Fruit fly (Drosophila melanogaster): ENCODE data around the gene CG17075.

Gene CG17075

dm6 chr2L:247432-247831 is 19.9 kb downstream of the CG17075 start (continued):
- TF ChIP-seq CG30403 (GFP tag; optimal IDR thresholded peaks at IDR 0.05) = no peak
- TF ChIP-seq CG11093 (GFP tag; IDR thresholded peaks at IDR 0.05) = no peak
- TF ChIP-seq yki (optimal IDR thresholded peaks at IDR 0.05) = no peak
- TF ChIP-seq CG5245 (GFP tag; optimal IDR thresholded peaks at IDR 0.05) = no peak
- TF ChIP-seq CG3847 (GFP tag; IDR thresholded peaks at IDR 0.05) = no peak
- no peak for TF ChIP-seq bab2 (GFP tag; optimal IDR thresholded peaks at IDR 0.05)

dm6 chr2L:246656-247340 is 20.5 kb downstream of the CG17075 start:
- TF ChIP-seq slp2 (GFP tag; optimal IDR thresholded peaks at IDR 0.05) (no peak), CG34422 (GFP tag; IDR thresholded peaks at IDR 0.05) (peak; percentile 92; the same call in 2 of the 3 replicates), CHES-1-like (GFP tag; optimal IDR thresholded peaks at IDR 0.05) (peak; percentile 54), Atf6 (GFP tag; IDR thresholded peaks at IDR 0.05) (no peak), CG3726 (GFP tag; IDR thresholded peaks at IDR 0.05) (no peak), ro (GFP tag; IDR thresholded peaks at IDR 0.05) (no peak), cwo (GFP tag; optimal IDR thresholded peaks at IDR 0.05) (peak; percentile 100), cad (GFP tag; optimal IDR thresholded peaks at IDR 0.05) (peak; percentile 69), CG13894 (tag; optimal IDR thresholded peaks at IDR 0.05) (peak; percentile 23), chn (GFP tag; optimal IDR thresholded peaks at IDR 0.05) (peak; percentile 5), yki (optimal IDR thresholded peaks at IDR 0.05) (peak; percentile 77), Dll (GFP tag; IDR thresholded peaks at IDR 0.05; ENCODE audit: partially characterized antibody) (peak; percentile 46; the same call in 1 of the 4 replicates), CG12769 (tag; optimal IDR thresholded peaks at IDR 0.05) (peak; percentile 52), pros (GFP tag; optimal IDR thresholded peaks at IDR 0.05) (peak; percentile 54), CG2199 (GFP tag; IDR thresholded peaks at IDR 0.05) (0 out of 3 replicates have a peak, but pooled peaks have one; percentile 37), CG15601 (tag; optimal IDR thresholded peaks at IDR 0.05) (no peak), NFAT (GFP tag; IDR thresholded peaks at IDR 0.05) (no peak), Mes4 (GFP tag; optimal IDR thresholded peaks at IDR 0.05) (no peak), CG43689 (GFP tag; IDR thresholded peaks at IDR 0.05) (no peak), kah (GFP tag; optimal IDR thresholded peaks at IDR 0.05) (peak; percentile 43), unc-4 (GFP tag; IDR thresholded peaks at IDR 0.05; ENCODE audit: partially characterized antibody) (peak; percentile 58), CG31388 (GFP tag; optimal IDR thresholded peaks at IDR 0.05) (no peak), scrt (GFP tag; optimal IDR thresholded peaks at IDR 0.05) (peak; percentile 92), ERR (GFP tag; optimal IDR thresholded peaks at IDR 0.05) (no peak), HmgD (GFP tag; optimal IDR thresholded peaks at IDR 0.05) (peak; percentile 35), CG7987 (GFP tag; optimal IDR thresholded peaks at IDR 0.05) (peak; percentile 89), nerfin-1 (tag; optimal IDR thresholded peaks at IDR 0.05) (peak; percentile 46), CG32532 (GFP tag; IDR thresholded peaks at IDR 0.05) (peak; percentile 43; the same call in 1 of the 2 replicates), Sox100B (GFP tag; optimal IDR thresholded peaks at IDR 0.05) (no peak), Max (GFP tag; optimal IDR thresholded peaks at IDR 0.05) (peak; percentile 49), CG5953 (GFP tag; IDR thresholded peaks at IDR 0.05) (no peak), CG17385 (GFP tag; optimal IDR thresholded peaks at IDR 0.05) (peak; percentile 7), ara (GFP tag; IDR thresholded peaks at IDR 0.05) (no peak), pfk (GFP tag; optimal IDR thresholded peaks at IDR 0.05) (no peak), dpn (GFP tag; optimal IDR thresholded peaks at IDR 0.05) (no peak), exex (tag; optimal IDR thresholded peaks at IDR 0.05) (no peak), lab (GFP tag; optimal IDR thresholded peaks at IDR 0.05) (peak; percentile 23), ab (GFP tag; optimal IDR thresholded peaks at IDR 0.05) (no peak), CG18619 (GFP tag; optimal IDR thresholded peaks at IDR 0.05) (no peak), CG9727 (GFP tag; optimal IDR thresholded peaks at IDR 0.05) (no peak), zf30C (GFP tag; optimal IDR thresholded peaks at IDR 0.05) (no peak), Fer1 (GFP tag; optimal IDR thresholded peaks at IDR 0.05) (peak; percentile 33), Bgb (GFP tag; IDR thresholded peaks at IDR 0.05; ENCODE audit: partially characterized antibody) (peak; percentile 23; the same call in 1 of the 2 replicates)
